Worm (Caenorhabditis elegans) whole organism, L4/young adult: Measurements from ENCODE around the gene F41G3.20.

Source experiments
- W03F9.2 ChIP-seq: fragments of 150-350 bp; optimal IDR thresholded peaks from 2 replicates; lab custom pipeline; 2014; ENCODE audit warnings: missing biosample characterization, missing genetic modification characterization
- dao-5 ChIP-seq: sonication (generic microtip); optimal IDR thresholded peaks from 2 replicates; lab custom pipeline; 2016; ENCODE audit warnings: missing genotype, missing genetic modification characterization, moderate library complexity, missing compliant biosample characterization
- him-1 ChIP-seq: sonication (generic microtip); optimal IDR thresholded peaks from 2 replicates; lab custom pipeline; 2016; ENCODE audit warnings: missing genotype, missing genetic modification reagents, missing genetic modification characterization, missing compliant biosample characterization

- TF ChIP-seq dao-5 (tag; lab: Kevin White, UChicago) (no peak), him-1 (no peak), W03F9.2 (tag; lab: Kevin White, UChicago) (no peak)
These were observed 17.2 kb upstream of the F41G3.20 start, which contains the start of gene F41G3.18 for ce11 chrII:6768014-6768413.
